Fruit fly (Drosophila melanogaster): Measurements from ENCODE around the gene fd3F.

The fd3F gene

DNA sequence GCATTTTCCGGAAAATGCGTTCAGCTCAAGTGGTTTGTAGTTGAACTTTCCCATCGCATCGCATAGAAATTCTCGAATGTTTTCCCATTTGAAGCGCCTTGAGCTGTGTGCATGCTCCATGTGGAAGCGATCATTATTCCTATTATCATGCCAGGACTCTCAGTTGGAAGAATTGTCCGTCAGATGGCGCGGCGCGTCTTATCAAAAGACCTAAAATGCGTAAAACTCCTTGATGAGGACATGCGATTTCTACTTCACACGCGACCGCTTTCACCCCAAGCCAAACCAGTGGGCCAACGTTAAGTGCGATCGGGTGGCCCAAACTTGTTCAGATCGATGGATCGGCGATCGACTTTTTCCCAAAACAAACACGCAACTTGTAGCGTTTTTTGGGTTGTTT is 13.5 kb downstream of the fd3F start:
- TF ChIP-seq CTCF (GFP tag; optimal IDR thresholded peaks at IDR 0.05) (peak; percentile 60), twi (tag; optimal IDR thresholded peaks at IDR 0.05) (peak; percentile 34), pum (GFP tag; optimal IDR thresholded peaks at IDR 0.05) (no peak)

DNA sequence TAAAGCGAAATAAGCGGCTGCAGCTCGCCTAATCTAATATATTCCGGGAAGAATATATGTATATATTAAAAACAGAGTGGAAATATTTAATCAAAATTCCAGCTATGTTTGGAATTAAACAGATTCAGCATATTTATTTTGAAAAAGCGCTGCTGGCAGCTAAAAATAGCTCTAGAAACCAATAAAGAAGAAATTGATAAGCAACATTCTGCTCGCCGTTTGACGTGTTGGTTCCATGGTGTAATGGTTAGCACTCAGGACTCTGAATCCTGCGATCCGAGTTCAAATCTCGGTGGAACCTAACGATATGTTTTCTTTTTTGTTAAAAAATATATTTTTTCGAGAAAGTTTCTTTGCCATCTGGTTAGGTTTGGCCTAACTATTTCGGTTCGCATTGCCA is 17.4 kb downstream of the fd3F start:
- TF ChIP-seq CG12659 (GFP tag; optimal IDR thresholded peaks at IDR 0.05) (no peak), CG5180 (GFP tag; optimal IDR thresholded peaks at IDR 0.05) (no peak), twi (tag; optimal IDR thresholded peaks at IDR 0.05) (no peak), NC2α (GFP tag; optimal IDR thresholded peaks at IDR 0.05) (no peak), Bdp1 (GFP tag; optimal IDR thresholded peaks at IDR 0.05) (peak; percentile 87), H2.0 (GFP tag; IDR thresholded peaks at IDR 0.05) (no peak), ro (GFP tag; IDR thresholded peaks at IDR 0.05) (no peak), CG10274 (GFP tag; optimal IDR thresholded peaks at IDR 0.05) (no peak), dmrt99B (tag; optimal IDR thresholded peaks at IDR 0.05) (no peak), Lim3 (GFP tag; IDR thresholded peaks at IDR 0.05) (no peak), gsb (GFP tag; IDR thresholded peaks at IDR 0.05) (no peak), CG32767 (GFP tag; IDR thresholded peaks at IDR 0.05) (no peak), onecut (GFP tag; IDR thresholded peaks at IDR 0.05) (no peak), CG4404 (GFP tag; IDR thresholded peaks at IDR 0.05) (no peak), zfh1 (GFP tag; IDR thresholded peaks at IDR 0.05) (no peak), B-H1 (GFP tag; IDR thresholded peaks at IDR 0.05) (no peak), Asciz (GFP tag; optimal IDR thresholded peaks at IDR 0.05) (no peak), CG9727 (GFP tag; optimal IDR thresholded peaks at IDR 0.05) (no peak), CG7963 (GFP tag; IDR thresholded peaks at IDR 0.05; ENCODE audit: partially characterized antibody) (peak; percentile 28; the same call in 1 of the 3 replicates), sens (GFP tag) (peak; percentile 26), amos (GFP tag; IDR thresholded peaks at IDR 0.05; ENCODE audit: partially characterized antibody) (peak; percentile 52; the same call in 1 of the 2 replicates), CG12155 (GFP tag; optimal IDR thresholded peaks at IDR 0.05) (no peak), CG16813 (GFP tag; IDR thresholded peaks at IDR 0.05; ENCODE audit: partially characterized antibody) (peak; percentile 53; the same call in 1 of the 3 replicates), CG4617 (GFP tag; optimal IDR thresholded peaks at IDR 0.05; ENCODE audit: borderline replicate concordance) (no peak), Ets97D (GFP tag; optimal IDR thresholded peaks at IDR 0.05) (no peak), CG10147 (GFP tag; optimal IDR thresholded peaks at IDR 0.05) (no peak), CG12236 (GFP tag; optimal IDR thresholded peaks at IDR 0.05) (no peak), CG4820 (GFP tag; optimal IDR thresholded peaks at IDR 0.05) (no peak), Nf-YB (GFP tag; optimal IDR thresholded peaks at IDR 0.05) (no peak), sr (GFP tag; IDR thresholded peaks at IDR 0.05) (no peak), CG2129 (GFP tag; IDR thresholded peaks at IDR 0.05; ENCODE audit: partially characterized antibody) (no peak)

DNA sequence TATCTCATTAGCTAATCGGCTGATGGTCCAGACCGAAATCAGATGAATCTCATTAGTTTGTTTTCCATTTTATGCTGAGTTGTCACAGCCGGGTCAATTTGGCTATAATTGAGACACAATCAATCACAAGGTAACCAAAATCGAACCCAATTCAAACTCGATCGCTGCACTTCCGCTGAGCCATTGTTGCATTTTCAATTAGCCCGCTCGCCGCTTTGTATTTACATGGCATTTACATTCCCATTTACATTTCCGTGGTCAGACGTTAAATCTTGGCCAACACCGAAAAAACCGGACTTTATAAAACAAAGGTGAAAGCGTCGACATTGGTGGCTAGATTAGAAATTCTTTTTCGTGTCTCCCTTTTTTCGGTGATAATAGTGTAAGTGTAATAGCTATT is 23.0 kb downstream of the fd3F start:
- no peak for TF ChIP-seq CG34376 (GFP tag; optimal IDR thresholded peaks at IDR 0.05)
- TF ChIP-seq CG17612 (GFP tag; IDR thresholded peaks at IDR 0.05) = no peak
- TF ChIP-seq vvl (GFP tag; IDR thresholded peaks at IDR 0.05) = peak; percentile 72
- no peak for TF ChIP-seq Chrac-16 (GFP tag; optimal IDR thresholded peaks at IDR 0.05)
- no peak for TF ChIP-seq Hr51 (GFP tag; optimal IDR thresholded peaks at IDR 0.05)
- no peak for TF ChIP-seq CG3995 (GFP tag; optimal IDR thresholded peaks at IDR 0.05)
- TF ChIP-seq sob (GFP tag; IDR thresholded peaks at IDR 0.05) = no peak
- no peak for TF ChIP-seq CG10274 (GFP tag; optimal IDR thresholded peaks at IDR 0.05)
- TF ChIP-seq CG30403 (GFP tag; optimal IDR thresholded peaks at IDR 0.05) = no peak
- peak in 1 of 2 experiments; percentile 53 for TF ChIP-seq Eip74EF (GFP tag; optimal IDR thresholded peaks at IDR 0.05)
- TF ChIP-seq CG13296 (GFP tag; optimal IDR thresholded peaks at IDR 0.05) = no peak
- TF ChIP-seq CG3838 (GFP tag; optimal IDR thresholded peaks at IDR 0.05) = no peak

Data from whole organism, embryonic.